Fruit fly (Drosophila melanogaster) whole organism, wandering third instar larva: ENCODE data around the gene jub.

Experiments used
- CG9705 ChIP-seq: fragments of 200-800 bp; sonication (Bioruptor generic); optimal IDR thresholded peaks from 2 replicates; lab custom pipeline; 2018; ENCODE audit warnings: missing biosample characterization, mild to moderate bottlenecking, missing genetic modification characterization
- CrebA ChIP-seq: fragments of 200-800 bp; sonication (Bioruptor generic); optimal IDR thresholded peaks from 2 replicates; lab custom pipeline; 2016; ENCODE audit warnings: missing biosample characterization, mild to moderate bottlenecking, missing genetic modification characterization, borderline replicate concordance
- Hnf4 ChIP-seq: fragments of 200-800 bp; sonication (Bioruptor generic); optimal IDR thresholded peaks from 2 replicates; lab custom pipeline; 2016; ENCODE audit warnings: missing biosample characterization, mild to moderate bottlenecking, missing genetic modification characterization
- Myc ChIP-seq: fragments of >200 bp; optimal IDR thresholded peaks from 2 replicates; lab custom pipeline; 2017
- OdsH ChIP-seq: fragments of 200-800 bp; sonication (Bioruptor generic); optimal IDR thresholded peaks from 2 replicates; lab custom pipeline; 2016; ENCODE audit warnings: missing biosample characterization, mild to moderate bottlenecking, missing genetic modification characterization
- Vsx2 ChIP-seq: fragments of 200-300, 225-300 bp; sonication (Bioruptor generic); optimal IDR thresholded peaks from 2 replicates; lab custom pipeline; 2018; ENCODE audit warnings: missing biosample characterization, missing genetic modification characterization; ENCODE audit not compliant: partially characterized antibody
- brk ChIP-seq: fragments of 200-800 bp; sonication (Bioruptor generic); optimal IDR thresholded peaks from 2 replicates; lab custom pipeline; 2016; ENCODE audit warnings: missing biosample characterization, mild to moderate bottlenecking, missing genetic modification characterization
- h ChIP-seq: fragments of 200-800 bp; sonication (Bioruptor generic); optimal IDR thresholded peaks from 3 replicates; lab custom pipeline; 2016; ENCODE audit warnings: missing biosample characterization, mild to moderate bottlenecking, missing genetic modification characterization
- jim ChIP-seq: fragments of 175-275, 200-325 bp; sonication (Bioruptor generic); optimal IDR thresholded peaks from 2 replicates; lab custom pipeline; 2016; ENCODE audit warnings: missing biosample characterization, mild to moderate bottlenecking, missing genetic modification characterization

DNA sequence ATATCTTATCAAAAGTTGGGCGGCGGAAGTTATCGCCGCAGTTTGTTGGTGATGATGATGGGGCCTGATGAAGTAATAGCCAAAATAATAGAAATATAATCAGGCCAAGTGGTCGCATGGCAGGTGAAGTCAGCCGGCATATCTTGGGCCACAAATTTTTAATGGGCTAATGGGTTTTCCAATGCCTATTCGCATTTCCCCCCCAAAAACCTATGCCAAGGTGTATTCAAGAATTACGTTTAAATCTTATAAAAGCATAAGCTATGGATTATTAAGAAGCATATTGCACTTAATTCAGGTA is 12.0 kb downstream of the jub start:
- TF ChIP-seq CrebA (GFP tag; lab: Kevin White, UChicago) (no peak), h (GFP tag; lab: Kevin White, UChicago) (no peak), Hnf4 (no peak), brk (no peak), jim (no peak), CG9705 (no peak), OdsH (no peak), Vsx2 (GFP tag; lab: Kevin White, UChicago) (no peak), Myc (lab: Kevin White, UChicago) (no peak)
